Worm (Caenorhabditis elegans): ENCODE measurements around the gene H20E11.2.

ce11 chrIV:6789950-6790349 lies 37.6 kb upstream of the H20E11.2 start:
- TF ChIP-seq nhr-11 (tag; optimal IDR thresholded peaks at IDR 0.05) (no peak), tlp-1 (tag; optimal IDR thresholded peaks at IDR 0.05) (no peak), C04F5.9 (tag; optimal IDR thresholded peaks at IDR 0.05) (no peak), grh-1 (GFP tag; IDR thresholded peaks at IDR 0.05) (no peak), blmp-1 (tag; optimal IDR thresholded peaks at IDR 0.05) (no peak), nhr-90 (tag; optimal IDR thresholded peaks at IDR 0.05; ENCODE audit: poor library complexity) (no peak), lin-39 (tag; optimal IDR thresholded peaks at IDR 0.05) (no peak), ceh-82 (tag; optimal IDR thresholded peaks at IDR 0.05) (no peak), mep-1 (tag; optimal IDR thresholded peaks at IDR 0.05) (no peak), irx-1 (tag; optimal IDR thresholded peaks at IDR 0.05) (no peak), sptf-1 (tag; optimal IDR thresholded peaks at IDR 0.05) (no peak), nhr-12 (tag; optimal IDR thresholded peaks at IDR 0.05) (no peak)
